Fruit fly (Drosophila melanogaster): ENCODE results near the gene Raf.

Gene Raf

DNA sequence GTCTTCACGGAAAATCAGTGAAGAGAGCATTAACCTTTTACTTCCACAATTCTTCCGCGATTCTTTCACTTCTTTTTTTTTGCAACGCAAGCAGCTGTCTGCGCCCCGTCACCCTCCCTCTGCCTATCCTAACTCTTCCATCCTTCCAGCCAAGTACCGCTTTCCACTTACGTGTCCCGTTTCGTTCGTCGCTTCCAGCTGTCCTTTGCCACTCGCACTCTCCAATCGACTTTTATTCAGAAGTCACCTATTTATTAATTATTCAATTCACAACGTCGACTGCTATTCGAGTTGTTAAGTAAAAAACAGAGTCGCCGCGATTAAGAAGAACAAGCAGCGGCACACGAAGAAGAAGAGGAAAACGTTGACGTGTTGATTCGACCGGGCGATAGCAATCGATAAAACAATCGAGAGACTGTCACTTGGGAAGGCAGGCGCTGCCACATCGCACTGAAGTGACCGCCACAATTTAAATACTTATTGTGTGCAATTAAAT lies 20.5 kb upstream of the Raf start, which contains the start of gene Grp170:
Gene Grp170 (minus strand): TSS at position 365 of the 496 bp plus-strand sequence.
- TF ChIP-seq CG8478 (optimal IDR thresholded peaks at IDR 0.05) (no peak), Dll (optimal IDR thresholded peaks at IDR 0.05) (no peak), usp (GFP tag; optimal IDR thresholded peaks at IDR 0.05) (no peak), psq (optimal IDR thresholded peaks at IDR 0.05) (no peak), EcR (GFP tag; optimal IDR thresholded peaks at IDR 0.05) (peak; percentile 45 to 80), pan (optimal IDR thresholded peaks at IDR 0.05) (no peak)

- no peak for TF ChIP-seq EcR (GFP tag; optimal IDR thresholded peaks at IDR 0.05)
- TF ChIP-seq pan (optimal IDR thresholded peaks at IDR 0.05), result no peak
- no peak for TF ChIP-seq Dll (optimal IDR thresholded peaks at IDR 0.05)
- TF ChIP-seq CG8478 (optimal IDR thresholded peaks at IDR 0.05), result no peak
- no peak for TF ChIP-seq psq (optimal IDR thresholded peaks at IDR 0.05)
- no peak for TF ChIP-seq usp (GFP tag; optimal IDR thresholded peaks at IDR 0.05)
Observed at dm6 chrX:2275249-2275872, 19.9 kb upstream of the Raf start, which contains the start of gene Vml. Vml (plus strand) TSS chrX:2275822.

DNA sequence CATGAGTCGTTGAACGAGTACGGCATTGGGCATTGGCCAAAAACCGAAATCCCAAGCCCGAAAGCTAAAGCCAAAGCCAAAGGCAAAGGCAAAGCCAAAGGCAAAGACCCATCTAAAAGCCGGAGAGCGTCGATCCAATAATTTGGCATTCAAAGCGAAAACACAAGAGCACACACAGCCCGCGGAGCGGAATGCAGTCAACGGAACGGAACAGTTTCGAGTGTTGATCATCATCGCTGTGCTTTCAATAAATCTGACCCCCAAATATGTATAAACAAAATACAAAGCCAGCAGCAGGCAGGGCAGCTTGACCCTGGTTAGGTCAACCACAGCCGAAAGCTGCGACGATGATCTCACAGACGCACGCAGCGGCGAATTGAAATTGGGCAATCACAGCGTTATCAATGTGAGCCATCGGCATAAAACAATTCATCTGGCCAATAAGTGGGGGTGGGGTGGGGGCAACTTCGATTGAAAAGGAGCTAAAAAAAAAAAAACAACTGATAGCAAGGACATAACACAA lies 16.4 kb upstream of the Raf start:
- TF ChIP-seq CG8478 (optimal IDR thresholded peaks at IDR 0.05) (no peak), usp (GFP tag; optimal IDR thresholded peaks at IDR 0.05) (no peak), psq (optimal IDR thresholded peaks at IDR 0.05) (no peak), Dll (optimal IDR thresholded peaks at IDR 0.05) (no peak)

- TF ChIP-seq Dll (optimal IDR thresholded peaks at IDR 0.05), result no peak
- TF ChIP-seq CG8478 (optimal IDR thresholded peaks at IDR 0.05), result no peak
- no peak for TF ChIP-seq usp (GFP tag; optimal IDR thresholded peaks at IDR 0.05)
- no peak for TF ChIP-seq psq (optimal IDR thresholded peaks at IDR 0.05)
- no peak for TF ChIP-seq pan (optimal IDR thresholded peaks at IDR 0.05)
- no peak for TF ChIP-seq EcR (GFP tag; optimal IDR thresholded peaks at IDR 0.05)
Observed at dm6 chrX:2283470-2283869, 11.8 kb upstream of the Raf start.

dm6 chrX:2286255-2286654 lies 9.0 kb upstream of the Raf start:
- no peak for TF ChIP-seq EcR (GFP tag; optimal IDR thresholded peaks at IDR 0.05)
- TF ChIP-seq Dll (optimal IDR thresholded peaks at IDR 0.05), result no peak
- no peak for TF ChIP-seq pan (optimal IDR thresholded peaks at IDR 0.05)
- no peak for TF ChIP-seq CG8478 (optimal IDR thresholded peaks at IDR 0.05)
- TF ChIP-seq psq (optimal IDR thresholded peaks at IDR 0.05), result no peak
- TF ChIP-seq usp (GFP tag; optimal IDR thresholded peaks at IDR 0.05), result no peak

DNA sequence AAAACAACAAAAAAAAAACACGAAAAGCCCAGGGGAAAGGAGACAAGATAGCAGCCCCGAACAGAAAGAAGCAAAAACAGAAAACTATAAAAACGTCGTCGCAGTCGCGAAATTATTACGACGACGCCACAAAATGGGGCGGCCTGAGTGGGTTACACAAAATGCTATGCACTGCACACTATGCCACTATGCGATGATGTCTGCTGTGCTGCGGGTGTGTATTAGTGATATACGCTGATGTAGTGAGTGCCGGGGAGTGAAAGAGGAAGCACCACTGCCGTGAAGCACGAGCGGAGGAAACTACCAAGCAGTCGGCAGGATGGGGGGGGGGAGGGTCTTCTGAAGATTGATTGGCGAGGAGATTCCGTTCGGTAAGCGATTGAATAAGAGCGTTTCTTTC lies 8.3 kb upstream of the Raf start:
- TF ChIP-seq Dll (optimal IDR thresholded peaks at IDR 0.05) (no peak), CG8478 (optimal IDR thresholded peaks at IDR 0.05) (no peak), psq (optimal IDR thresholded peaks at IDR 0.05) (no peak), EcR (GFP tag; optimal IDR thresholded peaks at IDR 0.05) (no peak), pan (optimal IDR thresholded peaks at IDR 0.05) (no peak), usp (GFP tag; optimal IDR thresholded peaks at IDR 0.05) (no peak)

DNA sequence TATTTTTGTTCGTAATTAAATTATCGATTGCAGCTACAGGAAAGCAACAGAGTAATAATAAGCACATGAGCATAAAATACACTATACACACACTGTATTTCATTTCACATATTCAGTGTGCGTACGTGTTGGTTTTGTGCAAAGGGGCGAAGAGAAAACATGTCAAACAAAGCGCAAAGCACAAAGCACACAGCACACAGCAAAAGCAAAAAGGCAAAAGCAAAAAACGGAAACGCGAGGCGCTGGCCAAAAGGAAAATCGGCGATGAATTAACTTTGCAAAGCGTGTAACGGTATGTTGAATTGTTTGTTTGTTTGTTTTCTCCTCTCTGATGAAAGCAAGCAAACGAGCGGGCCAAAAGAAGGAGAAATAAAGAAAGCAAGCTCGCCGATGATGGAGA lies 6.9 kb upstream of the Raf start:
- no peak for TF ChIP-seq Dll (optimal IDR thresholded peaks at IDR 0.05)
- TF ChIP-seq usp (GFP tag; optimal IDR thresholded peaks at IDR 0.05), result no peak
- no peak for TF ChIP-seq EcR (GFP tag; optimal IDR thresholded peaks at IDR 0.05)
- no peak for TF ChIP-seq psq (optimal IDR thresholded peaks at IDR 0.05)
- no peak for TF ChIP-seq pan (optimal IDR thresholded peaks at IDR 0.05)
- no peak for TF ChIP-seq CG8478 (optimal IDR thresholded peaks at IDR 0.05)

- TF ChIP-seq usp (GFP tag; optimal IDR thresholded peaks at IDR 0.05) (no peak), EcR (GFP tag; optimal IDR thresholded peaks at IDR 0.05) (peak in 1 of 2 experiments; percentile 24)
Observed at dm6 chrX:2289134-2289533, 6.1 kb upstream of the Raf start.

- TF ChIP-seq psq (optimal IDR thresholded peaks at IDR 0.05), result no peak
- no peak for TF ChIP-seq EcR (GFP tag; optimal IDR thresholded peaks at IDR 0.05)
- no peak for TF ChIP-seq Dll (optimal IDR thresholded peaks at IDR 0.05)
- no peak for TF ChIP-seq pan (optimal IDR thresholded peaks at IDR 0.05)
Observed at dm6 chrX:2291023-2291422, 4.2 kb upstream of the Raf start.

DNA sequence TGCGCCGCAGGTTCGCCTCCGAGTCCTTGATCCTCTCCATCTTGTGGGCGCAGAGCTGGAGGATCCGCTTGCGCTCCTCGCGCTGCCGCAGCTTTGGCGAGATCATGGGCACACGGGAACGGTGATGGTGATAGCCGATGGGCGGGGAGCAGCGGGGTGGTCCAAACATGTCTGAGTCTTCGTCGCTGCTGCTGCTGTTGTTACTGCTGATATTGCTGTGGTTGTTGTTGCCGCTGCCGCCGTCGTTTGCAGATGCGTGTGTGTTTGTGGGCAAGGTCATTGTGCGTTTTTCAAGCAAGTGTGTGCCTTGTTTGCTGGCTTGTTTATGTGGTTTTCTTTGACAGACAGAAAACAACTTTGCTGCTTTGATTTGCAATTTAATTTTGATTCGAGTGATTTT lies 2.9 kb upstream of the Raf start:
- TF ChIP-seq Dll (optimal IDR thresholded peaks at IDR 0.05), result no peak
- no peak for TF ChIP-seq pan (optimal IDR thresholded peaks at IDR 0.05)
- TF ChIP-seq psq (optimal IDR thresholded peaks at IDR 0.05), result no peak
- no peak for TF ChIP-seq usp (GFP tag; optimal IDR thresholded peaks at IDR 0.05)
- no peak for TF ChIP-seq EcR (GFP tag; optimal IDR thresholded peaks at IDR 0.05)
- TF ChIP-seq CG8478 (optimal IDR thresholded peaks at IDR 0.05), result no peak

DNA sequence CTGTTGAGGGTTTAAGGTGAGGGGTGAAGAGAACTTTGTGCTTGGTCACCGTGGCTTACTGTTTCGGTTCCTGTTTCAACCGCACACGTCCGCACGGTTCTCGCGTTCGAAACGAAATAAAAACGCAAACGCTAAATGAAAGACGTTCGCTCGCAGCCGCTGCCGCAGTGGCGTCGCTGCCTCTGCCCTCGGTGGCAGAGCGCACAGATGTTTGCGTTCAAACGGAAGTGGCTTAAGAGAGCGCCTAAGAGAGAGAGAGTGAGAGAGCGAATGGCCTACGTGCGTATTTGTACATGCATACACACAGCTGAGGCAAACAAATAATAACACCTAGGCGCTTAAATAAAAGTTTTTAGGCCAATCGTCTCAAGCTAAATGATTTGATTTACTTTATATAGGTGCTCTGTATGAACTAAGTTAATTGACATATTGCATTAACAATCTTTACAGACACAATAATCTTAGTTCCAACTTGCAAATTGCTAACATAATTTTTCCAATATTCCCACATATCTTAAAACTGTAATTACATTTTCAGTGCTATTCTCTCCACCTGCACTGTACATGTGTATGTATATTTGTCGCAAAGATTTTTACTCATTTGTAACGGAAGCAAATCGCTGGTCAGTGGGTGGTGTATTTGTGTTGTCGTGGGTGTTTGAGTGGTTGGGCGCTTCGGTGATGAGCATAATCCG lies 1.8 kb upstream of the Raf start, which contains the start of gene CG2865:
Gene CG2865 (minus strand): TSS at position 118 of the 695 bp plus-strand sequence.
- TF ChIP-seq pan (optimal IDR thresholded peaks at IDR 0.05), result no peak
- peak; percentile 38 for TF ChIP-seq Dll (optimal IDR thresholded peaks at IDR 0.05)
- TF ChIP-seq CG8478 (optimal IDR thresholded peaks at IDR 0.05), result no peak
